Fruit fly (Drosophila melanogaster) whole organism, wandering third instar larva: ENCODE results near the gene gammaTub23C.

Source experiments
- CG9705 ChIP-seq: fragments of 200-800 bp; sonication (Bioruptor generic); optimal IDR thresholded peaks from 2 replicates; lab custom pipeline; 2018; ENCODE audit warnings: missing biosample characterization, mild to moderate bottlenecking, missing genetic modification characterization
- Hr78 ChIP-seq: fragments of >200 bp; optimal IDR thresholded peaks from 2 replicates; lab custom pipeline; 2017; ENCODE audit warnings: missing biosample characterization, missing genetic modification characterization
- N ChIP-seq: fragments of >200 bp; optimal IDR thresholded peaks from 2 replicates; lab custom pipeline; 2018; ENCODE audit warnings: missing biosample characterization, missing external identifiers, missing genetic modification characterization
- OdsH ChIP-seq: fragments of 200-800 bp; sonication (Bioruptor generic); optimal IDR thresholded peaks from 2 replicates; lab custom pipeline; 2016; ENCODE audit warnings: missing biosample characterization, mild to moderate bottlenecking, missing genetic modification characterization
- Rel ChIP-seq, 2 experiments: fragments of 200-800 bp; sonication (Bioruptor generic) in 1 of 2; optimal IDR thresholded peaks; 2 replicates in 1 of 2; 3 replicates in 1 of 2; lab custom pipeline; 2016 to 2019; ENCODE audit warnings: mild to moderate bottlenecking in 2 of 2, missing biosample characterization in 2 of 2, missing genetic modification characterization in 2 of 2, moderate library complexity in 1 of 2
- br ChIP-seq: fragments of 200-800 bp; sonication (Bioruptor generic); optimal IDR thresholded peaks from 2 replicates; lab custom pipeline; 2016; ENCODE audit warnings: missing biosample characterization, missing genetic modification characterization
- dl ChIP-seq, 2 experiments: fragments of 175-275, 200-275 bp in 1 of 2; fragments of 200-275 bp in 1 of 2; sonication (Bioruptor generic); optimal IDR thresholded peaks; lab custom pipeline; 2018; ENCODE audit warnings: mild to moderate bottlenecking in 2 of 2, missing biosample characterization in 2 of 2, missing genetic modification characterization in 2 of 2, moderate library complexity in 2 of 2; ENCODE audit not compliant: partially characterized antibody in 2 of 2, insufficient read depth in 1 of 2
- psq ChIP-seq: fragments of 200-800 bp; sonication (Bioruptor generic); optimal IDR thresholded peaks from 3 replicates; lab custom pipeline; 2017; ENCODE audit warnings: missing biosample characterization, mild to moderate bottlenecking, missing genetic modification characterization, moderate library complexity

DNA sequence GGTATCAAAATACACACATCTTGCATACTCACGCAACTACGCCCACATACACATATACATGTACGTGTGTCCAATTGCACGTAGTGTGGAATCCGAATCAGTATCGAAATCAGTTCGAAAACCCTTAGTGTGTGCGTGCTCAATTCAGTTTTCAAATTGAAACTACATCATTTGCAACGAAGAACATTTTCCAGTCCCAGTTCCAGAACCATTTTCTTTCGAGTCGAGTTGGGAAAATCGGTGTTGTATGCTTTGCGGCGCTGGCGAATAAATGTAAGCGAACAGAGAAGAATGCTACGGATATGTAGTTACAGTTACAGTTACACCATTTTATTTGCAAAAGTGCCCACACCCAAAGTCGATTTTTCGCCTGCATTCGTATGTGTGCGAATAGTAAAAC is 15.7 kb upstream of the gammaTub23C start:
- TF ChIP-seq dl (GFP tag; optimal IDR thresholded peaks at IDR 0.05; lab: Kevin White, UChicago; ENCODE audit: insufficient read depth in 1 of 2, partially characterized antibody in 2 of 2) (no peak), Rel (GFP tag; optimal IDR thresholded peaks at IDR 0.05; lab: Kevin White, UChicago) (no peak), Rel (tag; optimal IDR thresholded peaks at IDR 0.05; lab: Kevin White, UChicago) (no peak), br (GFP tag; lab: Kevin White, UChicago) (no peak), Hr78 (GFP tag; lab: Kevin White, UChicago) (no peak), psq (GFP tag; lab: Kevin White, UChicago) (no peak), CG9705 (no peak), N (GFP tag; lab: Kevin White, UChicago) (no peak), OdsH (GFP tag; lab: Kevin White, UChicago) (no peak)
